Fruit fly (Drosophila melanogaster) whole organism, adult: ENCODE results near the gene CG13047.

Source experiments
- CG12768 ChIP-seq: fragments of 200-800 bp; sonication (Bioruptor generic); optimal IDR thresholded peaks from 2 replicates; lab custom pipeline; 2017; ENCODE audit warnings: missing biosample characterization, missing genetic modification characterization, mild to moderate bottlenecking, moderate library complexity, missing genetic modification reagents
- CG14711 ChIP-seq: fragments of 200-800 bp; sonication (Bioruptor generic); optimal IDR thresholded peaks from 2 replicates; lab custom pipeline; 2018; ENCODE audit warnings: missing biosample characterization, mild to moderate bottlenecking, missing genetic modification characterization, moderate library complexity
- CG1620 ChIP-seq: fragments of 200-800 bp; sonication (Bioruptor generic); optimal IDR thresholded peaks from 2 replicates; lab custom pipeline; 2016; ENCODE audit warnings: missing biosample characterization, missing genetic modification characterization
- CG7045 ChIP-seq: fragments of 200-800 bp; sonication (Bioruptor generic); optimal IDR thresholded peaks from 2 replicates; lab custom pipeline; 2017; ENCODE audit warnings: missing biosample characterization, mild to moderate bottlenecking, missing genetic modification characterization
- CG7101 ChIP-seq: fragments of 200-800 bp; sonication (Bioruptor generic); optimal IDR thresholded peaks from 2 replicates; lab custom pipeline; 2018; ENCODE audit warnings: missing biosample characterization, mild to moderate bottlenecking, missing genetic modification characterization, moderate library complexity
- Clk ChIP-seq: fragments of 200-800 bp; sonication (Bioruptor generic); optimal IDR thresholded peaks from 2 replicates; lab custom pipeline; 2017; ENCODE audit warnings: missing biosample characterization, missing genetic modification characterization
- Hr96 ChIP-seq: fragments of 200-800 bp; sonication (Bioruptor generic); optimal IDR thresholded peaks from 2 replicates; lab custom pipeline; 2016; ENCODE audit warnings: missing biosample characterization, missing genetic modification characterization
- Mnt ChIP-seq: fragments of 200-800 bp; sonication (Bioruptor generic); optimal IDR thresholded peaks from 2 replicates; lab custom pipeline; 2016; ENCODE audit warnings: missing biosample characterization, mild to moderate bottlenecking, missing genetic modification characterization
- toe ChIP-seq: fragments of 200-800 bp; sonication (Bioruptor generic); optimal IDR thresholded peaks from 2 replicates; lab custom pipeline; 2016; ENCODE audit warnings: missing biosample characterization, missing genetic modification characterization

DNA sequence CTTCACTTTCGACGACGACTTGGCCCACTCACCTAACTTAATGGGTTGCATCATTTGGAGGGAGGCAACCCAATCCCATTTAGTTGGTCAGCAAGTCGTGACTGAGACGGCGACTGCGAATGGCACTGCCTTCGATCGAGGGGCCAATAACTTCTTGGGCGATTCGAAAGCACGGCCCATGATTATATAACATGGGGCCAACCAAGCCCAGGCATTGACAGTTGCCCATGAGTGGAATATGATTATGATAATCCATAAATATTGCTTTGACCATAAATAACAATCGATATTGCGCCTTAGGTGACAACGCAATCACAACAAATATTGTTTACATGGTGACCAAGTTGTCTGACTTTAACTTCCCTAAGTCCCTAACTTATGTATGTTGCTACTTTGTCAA, 1.4 kb downstream of the CG13047 start, which contains the start of gene CG13048:
- TF ChIP-seq CG7101 (no peak), Mnt (no peak), CG14711 (tag; lab: Kevin White, UChicago) (no peak), CG12768 (GFP tag; lab: Kevin White, UChicago) (no peak), Clk (no peak), Hr96 (GFP tag; lab: Kevin White, UChicago) (no peak), toe (GFP tag; lab: Kevin White, UChicago) (no peak), CG1620 (GFP tag; lab: Kevin White, UChicago) (no peak), CG7045 (GFP tag; lab: Kevin White, UChicago) (no peak)
